Worm (Caenorhabditis elegans) whole organism, late embryonic: ENCODE measurements around the gene sru-13.

ENCODE experiments used
- ama-1 ChIP-seq: fragments of 150-350 bp; optimal IDR thresholded peaks from 2 replicates; lab custom pipeline; 2014
- ceh-30 ChIP-seq: fragments of 150-350 bp; optimal IDR thresholded peaks from 2 replicates; lab custom pipeline; 2014; ENCODE audit warnings: missing biosample characterization, missing genetic modification characterization
- elt-2 ChIP-seq: sonication (generic microtip); optimal IDR thresholded peaks from 2 replicates; lab custom pipeline; 2016; ENCODE audit warnings: missing genetic modification reagents, missing genetic modification characterization, missing compliant biosample characterization
- eyg-1 ChIP-seq: sonication (generic microtip); optimal IDR thresholded peaks from 2 replicates; lab custom pipeline; 2016; ENCODE audit warnings: missing genotype, missing genetic modification characterization, missing compliant biosample characterization
- hlh-15 ChIP-seq: sonication (generic microtip); optimal IDR thresholded peaks from 2 replicates; lab custom pipeline; 2016; ENCODE audit warnings: missing genetic modification characterization, missing compliant biosample characterization
- hlh-30 ChIP-seq: sonication (generic microtip); optimal IDR thresholded peaks from 2 replicates; lab custom pipeline; 2017; ENCODE audit warnings: antibody characterized with exemption, missing genetic modification characterization, missing compliant biosample characterization; ENCODE audit not compliant: insufficient read depth
- nhr-11 ChIP-seq: fragments of 150-350 bp; optimal IDR thresholded peaks from 2 replicates; lab custom pipeline; 2014; ENCODE audit warnings: missing biosample characterization, missing genetic modification characterization
- pha-2 ChIP-seq: sonication (generic microtip); optimal IDR thresholded peaks from 2 replicates; lab custom pipeline; 2017; ENCODE audit warnings: mild to moderate bottlenecking, missing genetic modification characterization, missing compliant biosample characterization
- pqm-1 ChIP-seq: sonication (generic microtip); optimal IDR thresholded peaks from 2 replicates; lab custom pipeline; 2016; ENCODE audit warnings: missing genetic modification characterization, missing compliant biosample characterization
- ref-2 ChIP-seq: sonication (generic microtip); optimal IDR thresholded peaks from 2 replicates; lab custom pipeline; 2016; ENCODE audit warnings: missing genetic modification characterization, missing compliant biosample characterization
- tbx-7 ChIP-seq: sonication (generic microtip); optimal IDR thresholded peaks from 2 replicates; lab custom pipeline; 2016; ENCODE audit warnings: missing genotype, missing genetic modification characterization, missing compliant biosample characterization
- unc-55 ChIP-seq: sonication (generic microtip); optimal IDR thresholded peaks from 2 replicates; lab custom pipeline; 2017; ENCODE audit warnings: missing biosample characterization, missing genetic modification reagents, missing genetic modification characterization

- TF ChIP-seq ama-1 (lab: Kevin White, UChicago) (no peak), unc-55 (GFP tag; lab: Kevin White, UChicago) (no peak), ceh-30 (tag; lab: Kevin White, UChicago) (no peak), pqm-1 (tag; lab: Kevin White, UChicago) (no peak), eyg-1 (tag; lab: Kevin White, UChicago) (no peak), pha-2 (tag; lab: Kevin White, UChicago) (no peak), nhr-11 (no peak), hlh-15 (tag; lab: Kevin White, UChicago) (no peak), elt-2 (tag; lab: Kevin White, UChicago) (no peak), tbx-7 (no peak), hlh-30 (tag; lab: Kevin White, UChicago) (no peak), ref-2 (no peak)
These were observed 23.0 kb upstream of the sru-13 start for ce11 chrIV:12545393-12545792.
